Fruit fly (Drosophila melanogaster) whole organism, embryonic: ENCODE measurements around the gene CG13676.

ENCODE experiments used
- Antp ChIP-seq: fragments of 200-800 bp; sonication (Bioruptor generic); optimal IDR thresholded peaks from 3 replicates; lab custom pipeline; 2016; ENCODE audit warnings: missing biosample characterization, missing genetic modification characterization
- Bteb2 ChIP-seq: fragments of 200-800 bp; sonication (Bioruptor generic); optimal IDR thresholded peaks from 2 replicates; lab custom pipeline; 2016; ENCODE audit warnings: missing biosample characterization, missing genetic modification characterization
- C15 ChIP-seq: fragments of 200-800 bp; sonication (Bioruptor generic); IDR thresholded peaks from 3 replicates; pipeline ENCODE4 v1.3.6; 2022; ENCODE audit warnings: missing biosample characterization, missing genetic modification characterization
- CG10209 ChIP-seq: fragments of 200-800 bp; sonication (Bioruptor generic); optimal IDR thresholded peaks from 3 replicates; lab custom pipeline; 2017; ENCODE audit warnings: missing biosample characterization, mild to moderate bottlenecking, missing genetic modification characterization, missing genetic modification reagents
- CG10321 ChIP-seq: fragments of 200-800 bp; sonication (Bioruptor generic); IDR thresholded peaks from 2 replicates; pipeline ENCODE4 v1.3.6; 2022; ENCODE audit warnings: missing biosample characterization, missing genetic modification characterization
- CG10462 ChIP-seq: fragments of 200-800 bp; sonication (Bioruptor generic); optimal IDR thresholded peaks from 2 replicates; lab custom pipeline; 2016; ENCODE audit warnings: missing biosample characterization, missing genetic modification characterization
- CG11723 ChIP-seq: fragments of 200-800 bp; sonication (Bioruptor generic); optimal IDR thresholded peaks from 2 replicates; lab custom pipeline; 2017; ENCODE audit warnings: missing biosample characterization, mild to moderate bottlenecking, missing genetic modification characterization
- CG12391 ChIP-seq: fragments of 200-800 bp; sonication (Bioruptor generic); optimal IDR thresholded peaks from 3 replicates; lab custom pipeline; 2018; ENCODE audit warnings: missing biosample characterization, mild to moderate bottlenecking, missing genetic modification characterization, moderate library complexity
- CG12769 ChIP-seq: fragments of 200-800 bp; sonication (Bioruptor generic); optimal IDR thresholded peaks from 2 replicates; lab custom pipeline; 2019; ENCODE audit warnings: missing biosample characterization, mild to moderate bottlenecking, missing genetic modification characterization, moderate library complexity
- CG12942 ChIP-seq: fragments of 200-800 bp; sonication (Bioruptor generic); optimal IDR thresholded peaks from 3 replicates; lab custom pipeline; 2016; ENCODE audit warnings: missing biosample characterization, missing genetic modification characterization
- CG13624 ChIP-seq: fragments of 200-800 bp; sonication (Bioruptor generic); optimal IDR thresholded peaks from 2 replicates; lab custom pipeline; 2016; ENCODE audit warnings: missing biosample characterization, missing genetic modification characterization
- CG16815 ChIP-seq: fragments of 200-800 bp; sonication (Bioruptor generic); optimal IDR thresholded peaks from 3 replicates; lab custom pipeline; 2017; ENCODE audit warnings: missing biosample characterization, mild to moderate bottlenecking, missing genetic modification characterization
- CG17912 ChIP-seq: fragments of 200-800 bp; sonication (Bioruptor generic); optimal IDR thresholded peaks from 2 replicates; lab custom pipeline; 2018; ENCODE audit warnings: missing biosample characterization, mild to moderate bottlenecking, missing genetic modification characterization
- CG18619 ChIP-seq: fragments of 200-800 bp; sonication (Bioruptor generic); optimal IDR thresholded peaks from 3 replicates; lab custom pipeline; 2017; ENCODE audit warnings: missing biosample characterization, mild to moderate bottlenecking, missing genetic modification characterization
- CG2678 ChIP-seq: fragments of 200-800 bp; sonication (Bioruptor generic); optimal IDR thresholded peaks from 3 replicates; lab custom pipeline; 2019; ENCODE audit warnings: missing biosample characterization, mild to moderate bottlenecking, missing genetic modification characterization, moderate library complexity
- CG2875 ChIP-seq: fragments of 200-800 bp; sonication (Bioruptor generic); optimal IDR thresholded peaks from 2 replicates; lab custom pipeline; 2017; ENCODE audit warnings: missing biosample characterization, mild to moderate bottlenecking, missing genetic modification characterization, missing genetic modification reagents
- CG3407 ChIP-seq: fragments of 200-800 bp; sonication (Bioruptor generic); optimal IDR thresholded peaks from 2 replicates; lab custom pipeline; 2018; ENCODE audit warnings: missing biosample characterization, mild to moderate bottlenecking, missing genetic modification characterization
- CG6813 ChIP-seq: fragments of 200-800 bp; sonication (Bioruptor generic); optimal IDR thresholded peaks from 2 replicates; lab custom pipeline; 2017; ENCODE audit warnings: missing biosample characterization, missing genetic modification characterization, mild to moderate bottlenecking, moderate library complexity, missing genetic modification reagents
- CG8765 ChIP-seq: fragments of 200-800 bp; sonication (Bioruptor generic); IDR thresholded peaks from 2 replicates; pipeline ENCODE4 v1.3.6; 2022; ENCODE audit warnings: missing biosample characterization, missing genetic modification characterization
- CG9215 ChIP-seq: fragments of 200-800 bp; sonication (Bioruptor generic); IDR thresholded peaks from 2 replicates; pipeline ENCODE4 v1.3.6; 2022; ENCODE audit warnings: missing biosample characterization, missing genetic modification characterization
- CHES-1-like ChIP-seq: fragments of 200-800 bp; sonication (Bioruptor generic); optimal IDR thresholded peaks from 2 replicates; lab custom pipeline; 2016; ENCODE audit warnings: missing biosample characterization, missing genetic modification characterization
- D19A ChIP-seq: fragments of 200-800 bp; optimal IDR thresholded peaks from 3 replicates; lab custom pipeline; 2019; ENCODE audit warnings: missing biosample characterization, mild to moderate bottlenecking, missing genetic modification characterization, moderate library complexity
- Fer3 ChIP-seq: fragments of 200-800 bp; sonication (Bioruptor generic); optimal IDR thresholded peaks from 2 replicates; lab custom pipeline; 2018; ENCODE audit warnings: missing biosample characterization, mild to moderate bottlenecking, missing genetic modification characterization, moderate library complexity
- GATAe ChIP-seq: fragments of 200-800 bp; sonication (Bioruptor generic); conservative IDR thresholded peaks from 2 replicates; pipeline ENCODE4 v1.3.6; 2022; ENCODE audit warnings: missing biosample characterization, missing genetic modification characterization
- Hey ChIP-seq: fragments of 200-800 bp; sonication (Bioruptor generic); optimal IDR thresholded peaks from 3 replicates; lab custom pipeline; 2018; ENCODE audit warnings: missing biosample characterization, mild to moderate bottlenecking, missing genetic modification characterization
- Lim3 ChIP-seq: fragments of 200-800 bp; sonication (Bioruptor generic); IDR thresholded peaks from 2 replicates; pipeline ENCODE4 v1.3.6; 2022; ENCODE audit warnings: missing biosample characterization, missing genetic modification characterization
- NC2α ChIP-seq: fragments of 200-800 bp; sonication (Bioruptor generic); optimal IDR thresholded peaks from 2 replicates; lab custom pipeline; 2016; ENCODE audit warnings: missing biosample characterization, missing genetic modification characterization
- Nf-YA ChIP-seq: fragments of 200-800 bp; sonication (Bioruptor generic); IDR thresholded peaks from 2 replicates; pipeline ENCODE4 v1.3.6; 2022; ENCODE audit warnings: missing biosample characterization, missing genetic modification characterization
- Oli ChIP-seq: fragments of 200-800 bp; sonication (Bioruptor generic); optimal IDR thresholded peaks from 2 replicates; lab custom pipeline; 2018; ENCODE audit warnings: missing biosample characterization, mild to moderate bottlenecking, missing genetic modification characterization, moderate library complexity
- Sry-δ ChIP-seq: fragments of 200-800 bp; sonication (Bioruptor generic); optimal IDR thresholded peaks from 2 replicates; lab custom pipeline; 2016; ENCODE audit warnings: missing biosample characterization, missing genetic modification characterization
- Ssrp ChIP-seq: fragments of 200-800 bp; sonication (Bioruptor generic); optimal IDR thresholded peaks from 2 replicates; lab custom pipeline; 2018; ENCODE audit warnings: missing biosample characterization, mild to moderate bottlenecking, missing genetic modification characterization, moderate library complexity
- Taf1 ChIP-seq: fragments of 200-800 bp; sonication (Bioruptor generic); IDR thresholded peaks from 2 replicates; pipeline ENCODE4 v1.3.6; 2022; ENCODE audit warnings: missing biosample characterization, missing genetic modification characterization
- ac ChIP-seq: fragments of 200-800 bp; sonication (Bioruptor generic); optimal IDR thresholded peaks from 3 replicates; lab custom pipeline; 2017; ENCODE audit warnings: missing biosample characterization, mild to moderate bottlenecking, missing genetic modification characterization
- az2 ChIP-seq: fragments of 200-800 bp; sonication (Bioruptor generic); optimal IDR thresholded peaks from 3 replicates; lab custom pipeline; 2016; ENCODE audit warnings: missing biosample characterization, missing genetic modification characterization
- cas ChIP-seq: fragments of 200-800 bp; sonication (Bioruptor generic); IDR thresholded peaks from 2 replicates; pipeline ENCODE4 v1.3.6; 2022; ENCODE audit warnings: missing biosample characterization, missing genetic modification characterization
- ci ChIP-seq: fragments of 200-800 bp; sonication (Bioruptor generic); IDR thresholded peaks from 3 replicates; pipeline ENCODE4 v1.3.6; 2022; ENCODE audit warnings: missing biosample characterization, missing genetic modification characterization
- cwo ChIP-seq: fragments of 200-800 bp; sonication (Bioruptor generic); optimal IDR thresholded peaks from 3 replicates; lab custom pipeline; 2017; ENCODE audit warnings: missing biosample characterization, missing genetic modification characterization, mild to moderate bottlenecking, moderate library complexity, missing genetic modification reagents
- disco-r ChIP-seq: fragments of 200-800 bp; sonication (Bioruptor generic); optimal IDR thresholded peaks from 2 replicates; lab custom pipeline; 2016; ENCODE audit warnings: missing biosample characterization, missing genetic modification characterization
- dm ChIP-seq: fragments of 200-800 bp; sonication (Bioruptor generic); optimal IDR thresholded peaks from 3 replicates; lab custom pipeline; 2016; ENCODE audit warnings: missing biosample characterization, missing genetic modification characterization
- ems ChIP-seq: fragments of 200-800 bp; sonication (Bioruptor generic); optimal IDR thresholded peaks from 3 replicates; lab custom pipeline; 2016; ENCODE audit warnings: missing biosample characterization, missing genetic modification characterization
- exex ChIP-seq: fragments of 200-800 bp; sonication (Bioruptor generic); optimal IDR thresholded peaks from 4 replicates; lab custom pipeline; 2018; ENCODE audit warnings: missing biosample characterization, mild to moderate bottlenecking, missing genetic modification characterization, moderate library complexity
- gce ChIP-seq: fragments of 200-800 bp; sonication (Bioruptor generic); IDR thresholded peaks from 3 replicates; pipeline ENCODE4 v1.3.6; 2022; ENCODE audit warnings: missing biosample characterization, missing genetic modification characterization
- gcm ChIP-seq: fragments of 200-800 bp; sonication (Bioruptor generic); optimal IDR thresholded peaks from 2 replicates; lab custom pipeline; 2019; ENCODE audit warnings: missing biosample characterization, mild to moderate bottlenecking, missing genetic modification characterization, moderate library complexity
- gro ChIP-seq: fragments of 200-800 bp; sonication (Bioruptor generic); optimal IDR thresholded peaks from 2 replicates; lab custom pipeline; 2016; ENCODE audit warnings: missing biosample characterization, missing genetic modification characterization
- gsb ChIP-seq: fragments of 200-800 bp; sonication (Bioruptor generic); IDR thresholded peaks from 2 replicates; pipeline ENCODE4 v1.3.6; 2022; ENCODE audit warnings: missing biosample characterization, missing genetic modification characterization
- lmd ChIP-seq: fragments of 200-800 bp; sonication (Bioruptor generic); IDR thresholded peaks from 2 replicates; pipeline ENCODE4 v1.3.6; 2022; ENCODE audit warnings: missing biosample characterization, missing genetic modification characterization
- lola ChIP-seq, 3 experiments: fragments of >200 bp in 2 of 3; fragments of 200-800 bp in 1 of 3; sonication (Bioruptor generic) in 1 of 3; optimal IDR thresholded peaks; 2 replicates each; lab custom pipeline; 2017 to 2019; ENCODE audit warnings: missing biosample characterization in 3 of 3, missing genetic modification characterization in 3 of 3, mild to moderate bottlenecking in 1 of 3, moderate library complexity in 1 of 3
- pnt ChIP-seq: fragments of 200-800 bp; sonication (Bioruptor generic); optimal IDR thresholded peaks from 3 replicates; lab custom pipeline; 2016; ENCODE audit warnings: missing biosample characterization, missing genetic modification characterization
- trh ChIP-seq: fragments of 200-800 bp; sonication (Bioruptor generic); optimal IDR thresholded peaks from 2 replicates; lab custom pipeline; 2016; ENCODE audit warnings: missing biosample characterization, missing genetic modification characterization
- usp ChIP-seq: fragments of >200 bp; optimal IDR thresholded peaks from 2 replicates; lab custom pipeline; 2017; ENCODE audit warnings: missing biosample characterization, missing genetic modification characterization
- vfl ChIP-seq: fragments of 200-800 bp; sonication (Bioruptor generic); optimal IDR thresholded peaks from 2 replicates; lab custom pipeline; 2016; ENCODE audit warnings: missing biosample characterization, missing genetic modification characterization

The CG13676 gene

DNA sequence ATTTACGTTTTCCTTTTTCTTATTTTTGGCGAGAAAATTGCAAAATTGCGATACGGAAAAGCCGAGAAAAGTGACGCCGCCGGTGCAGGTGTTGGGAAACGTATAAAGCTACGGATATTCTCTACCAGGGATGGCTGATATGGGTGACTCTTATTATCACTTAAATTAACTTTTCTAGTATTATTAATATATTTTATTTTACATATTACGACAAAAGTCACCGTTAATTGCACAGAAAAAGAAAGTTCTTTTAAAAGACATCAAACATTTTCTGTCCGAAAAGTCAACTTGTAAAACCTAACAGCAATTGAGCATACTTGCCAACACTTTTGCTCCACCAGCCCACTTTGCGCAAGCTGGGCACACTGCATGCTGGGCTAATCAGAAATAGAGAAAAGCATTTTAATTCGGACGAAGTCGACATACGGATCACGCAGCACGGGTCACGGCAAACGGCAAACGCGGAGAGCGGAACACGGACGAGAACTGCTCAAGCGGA lies 23.9 kb downstream of the CG13676 start, which contains the start of the genes Cds and Uba2 (continued):
- peak; percentile 48 for TF ChIP-seq dm (GFP tag; lab: Kevin White, UChicago)
- TF ChIP-seq lmd (GFP tag; lab: Robert Waterston, UW): peak; percentile 91
- TF ChIP-seq Nf-YA (GFP tag; lab: Robert Waterston, UW): peak; percentile 69
- TF ChIP-seq lola (GFP tag; optimal IDR thresholded peaks at IDR 0.05; lab: Kevin White, UChicago): peak in 1 of 3 experiments; percentile 88
- TF ChIP-seq D19A (tag; lab: Kevin White, UChicago): no peak
- peak; percentile 78 for TF ChIP-seq pnt (GFP tag; lab: Kevin White, UChicago)
- peak; percentile 94 for TF ChIP-seq CG12942 (GFP tag; lab: Kevin White, UChicago)
- TF ChIP-seq gsb (GFP tag; lab: Robert Waterston, UW): peak; percentile 65
- TF ChIP-seq Ssrp (tag; lab: Kevin White, UChicago): peak; percentile 90
- TF ChIP-seq Hey (tag; lab: Kevin White, UChicago): no peak
- peak; percentile 94 for TF ChIP-seq CG2678
- TF ChIP-seq Antp (GFP tag; lab: Kevin White, UChicago): peak; percentile 83
- TF ChIP-seq CG18619 (GFP tag; lab: Kevin White, UChicago): peak; percentile 91
- peak; percentile 83 for TF ChIP-seq cas (GFP tag; lab: Robert Waterston, UW)
- peak; percentile 87 for TF ChIP-seq CG11723 (GFP tag; lab: Kevin White, UChicago)
- TF ChIP-seq CG2875 (GFP tag; lab: Kevin White, UChicago): peak; percentile 80
- TF ChIP-seq Lim3 (GFP tag; lab: Robert Waterston, UW): no peak
- TF ChIP-seq CG17912: peak; percentile 83
- peak; percentile 91 for TF ChIP-seq Oli (tag; lab: Kevin White, UChicago)
- peak; percentile 88 for TF ChIP-seq gcm (GFP tag; lab: Kevin White, UChicago)
- TF ChIP-seq CG3407 (GFP tag; lab: Kevin White, UChicago): peak; percentile 81
- peak; percentile 71 for TF ChIP-seq trh (GFP tag; lab: Kevin White, UChicago)
- TF ChIP-seq CG6813 (GFP tag; lab: Kevin White, UChicago): peak; percentile 88
- TF ChIP-seq az2 (GFP tag; lab: Kevin White, UChicago): peak; percentile 92
- TF ChIP-seq C15: peak; percentile 86
- peak; percentile 90 for TF ChIP-seq ci (GFP tag; lab: Robert Waterston, UW)
- TF ChIP-seq NC2α (GFP tag; lab: Kevin White, UChicago): no peak
- TF ChIP-seq usp: no peak
- peak; percentile 26 for TF ChIP-seq Sry-δ
- peak; percentile 61 for TF ChIP-seq ac (GFP tag; lab: Kevin White, UChicago)
- TF ChIP-seq CG12769 (tag; lab: Kevin White, UChicago): no peak
- TF ChIP-seq ems: peak; percentile 84
- peak; percentile 71 for TF ChIP-seq Bteb2 (GFP tag; lab: Kevin White, UChicago)
- TF ChIP-seq GATAe (GFP tag; lab: Robert Waterston, UW): peak; percentile 89; the same call in 1 of the 2 replicates
- TF ChIP-seq CG8765 (GFP tag; lab: Robert Waterston, UW): peak; percentile 79
- peak; percentile 83 for TF ChIP-seq cwo (GFP tag; lab: Kevin White, UChicago)
- peak; percentile 93 for TF ChIP-seq CG9215 (GFP tag; lab: Robert Waterston, UW)
- TF ChIP-seq Taf1 (GFP tag; lab: Robert Waterston, UW): peak; percentile 86
- 0 out of 2 replicates have a peak, but pooled peaks have one; percentile 22 for TF ChIP-seq CG10321 (GFP tag; lab: Robert Waterston, UW)
- peak; percentile 81 for TF ChIP-seq exex
- TF ChIP-seq CG12391 (tag; lab: Kevin White, UChicago): peak; percentile 96
- peak; percentile 83 for TF ChIP-seq CG10462 (GFP tag; lab: Kevin White, UChicago)
- peak; percentile 95 for TF ChIP-seq CG10209 (GFP tag; lab: Kevin White, UChicago)
- 0 out of 3 replicates have a peak, but pooled peaks have one; percentile 32 for TF ChIP-seq gce (GFP tag; lab: Robert Waterston, UW)
- peak; percentile 81 for TF ChIP-seq gro (GFP tag; lab: Kevin White, UChicago)
- TF ChIP-seq CG13624: peak; percentile 86
- peak; percentile 94 for TF ChIP-seq Fer3
- peak; percentile 74 for TF ChIP-seq CHES-1-like
- peak; percentile 87 for TF ChIP-seq CG16815 (GFP tag; lab: Kevin White, UChicago)
- TF ChIP-seq vfl (GFP tag; lab: Kevin White, UChicago): peak; percentile 85
- TF ChIP-seq disco-r (GFP tag; lab: Kevin White, UChicago): peak; percentile 23
